Fruit fly (Drosophila melanogaster): Measurements from ENCODE around the gene CG6959.

CG6959 gene

DNA sequence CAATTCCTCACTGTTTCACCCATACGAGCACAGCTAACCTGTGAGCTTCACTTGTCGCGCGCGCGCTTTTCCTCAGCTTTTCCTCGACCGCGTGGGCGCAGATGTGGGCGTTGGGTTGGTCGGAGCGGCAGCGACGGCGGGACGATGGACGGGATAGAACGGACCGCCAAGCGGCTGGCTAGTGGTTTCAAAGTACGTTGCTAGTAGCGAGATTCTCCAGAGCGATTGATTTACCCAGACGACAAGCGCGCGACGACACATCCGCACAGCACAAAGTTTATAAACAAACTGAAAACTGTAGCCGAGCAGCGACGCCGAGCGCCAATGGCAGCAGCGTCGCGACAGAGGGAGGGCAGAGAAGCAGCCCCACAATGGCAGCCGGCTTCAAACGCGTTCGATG lies at the start of gene CG6959:
Gene CG6959 (minus strand): TSS at position 292 of the 400 bp plus-strand sequence.
- TF ChIP-seq noc (tag; optimal IDR thresholded peaks at IDR 0.05) = no peak

- TF ChIP-seq noc (tag; optimal IDR thresholded peaks at IDR 0.05) = no peak
Observed at dm6 chr3R:11902893-11903292, 33.6 kb upstream of the CG6959 start.

dm6 chr3R:11897282-11897681 lies 28.0 kb upstream of the CG6959 start, which contains the start of gene CG34307:
CG34307 (plus strand) TSS chr3R:11897582.
- no peak for TF ChIP-seq noc (tag; optimal IDR thresholded peaks at IDR 0.05)

- no peak for TF ChIP-seq noc (tag; optimal IDR thresholded peaks at IDR 0.05)
Observed at dm6 chr3R:11893197-11893596, 23.9 kb upstream of the CG6959 start, which contains the start of gene Dnali1. Dnali1 (minus strand) TSS chr3R:11893297.

- no peak for TF ChIP-seq noc (tag; optimal IDR thresholded peaks at IDR 0.05)
Observed at dm6 chr3R:11888038-11888567, 18.8 kb upstream of the CG6959 start.

DNA sequence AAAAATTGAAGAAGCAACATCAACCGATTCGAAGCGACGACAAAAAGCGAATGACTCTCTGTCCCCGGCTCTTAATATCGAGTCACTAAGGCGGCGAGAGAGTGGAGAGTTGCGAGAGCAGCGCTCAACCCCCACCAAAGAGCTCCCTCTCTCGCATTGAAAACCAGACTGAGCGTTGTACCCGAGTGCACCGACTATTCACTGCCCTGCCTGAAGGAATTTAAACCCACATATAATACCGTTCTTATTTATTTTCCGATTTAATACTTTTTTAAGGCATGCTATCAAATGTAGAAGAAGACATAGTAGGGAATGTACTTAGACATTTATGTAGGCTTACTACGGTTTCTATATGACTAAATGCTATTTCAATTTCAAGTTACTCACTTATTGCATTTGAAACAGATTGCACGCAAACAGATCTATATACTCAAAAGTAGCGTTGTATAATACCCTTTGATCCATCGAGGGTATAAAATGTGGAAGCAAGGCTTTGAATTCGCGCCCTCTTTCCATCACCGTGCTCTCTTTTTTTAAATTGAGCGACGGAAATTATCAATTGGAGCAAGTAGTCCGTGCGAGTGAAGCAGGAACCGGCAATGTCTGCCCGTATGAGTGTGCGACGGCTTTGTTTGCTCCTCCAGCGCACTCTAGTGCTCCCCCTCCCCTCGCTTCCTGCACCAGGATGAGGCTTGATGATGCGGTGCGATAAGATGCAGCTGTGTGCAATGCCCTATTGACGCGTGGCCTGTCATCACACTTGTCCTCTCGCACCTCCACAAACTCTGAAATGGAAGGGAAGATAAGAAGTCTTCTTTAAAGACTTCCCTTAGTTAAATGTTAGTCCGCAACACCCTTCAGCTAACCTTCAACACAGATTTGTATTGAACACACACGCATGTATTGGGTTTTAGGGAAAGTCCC lies 18.1 kb upstream of the CG6959 start, which contains the start of gene mthl5:
Gene mthl5 (minus strand): TSS at position 55 of the 924 bp plus-strand sequence.
- TF ChIP-seq noc (tag; optimal IDR thresholded peaks at IDR 0.05) = peak; percentile 56

dm6 chr3R:11883129-11883528 lies 13.9 kb upstream of the CG6959 start:
- no peak for TF ChIP-seq noc (tag; optimal IDR thresholded peaks at IDR 0.05)

- TF ChIP-seq noc (tag; optimal IDR thresholded peaks at IDR 0.05) = no peak
Observed at dm6 chr3R:11882506-11882953, 13.3 kb upstream of the CG6959 start, which contains the start of the genes CG6962 and CG31368. CG6962 (minus strand) TSS chr3R:11882534. CG31368 (plus strand) TSS chr3R:11882790.

DNA sequence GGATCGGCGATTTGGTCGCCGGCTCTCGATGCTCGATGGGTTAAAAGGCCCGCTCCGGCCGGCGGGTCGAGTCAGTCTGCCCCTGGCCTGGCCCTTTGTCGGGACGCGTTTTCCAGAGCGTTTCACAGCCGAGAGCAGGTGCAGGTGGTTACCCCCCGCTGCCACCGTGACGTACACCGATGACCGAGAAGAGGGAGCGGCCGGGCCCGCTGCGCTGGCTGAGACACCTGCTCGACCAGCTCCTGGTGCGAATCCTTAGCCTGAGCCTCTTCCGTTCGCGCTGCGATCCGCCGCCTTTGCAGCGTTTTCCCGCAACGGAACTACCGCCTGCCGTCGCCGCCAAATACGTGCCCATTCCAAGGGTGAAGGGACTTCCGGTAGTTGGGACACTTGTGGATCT lies 7.9 kb upstream of the CG6959 start, which contains the start of gene sad:
Gene sad (plus strand): TSS at position 74 of the 400 bp plus-strand sequence.
- TF ChIP-seq noc (tag; optimal IDR thresholded peaks at IDR 0.05) = no peak

- TF ChIP-seq noc (tag; optimal IDR thresholded peaks at IDR 0.05) = no peak
Observed at dm6 chr3R:11876750-11877149, 7.5 kb upstream of the CG6959 start.

DNA sequence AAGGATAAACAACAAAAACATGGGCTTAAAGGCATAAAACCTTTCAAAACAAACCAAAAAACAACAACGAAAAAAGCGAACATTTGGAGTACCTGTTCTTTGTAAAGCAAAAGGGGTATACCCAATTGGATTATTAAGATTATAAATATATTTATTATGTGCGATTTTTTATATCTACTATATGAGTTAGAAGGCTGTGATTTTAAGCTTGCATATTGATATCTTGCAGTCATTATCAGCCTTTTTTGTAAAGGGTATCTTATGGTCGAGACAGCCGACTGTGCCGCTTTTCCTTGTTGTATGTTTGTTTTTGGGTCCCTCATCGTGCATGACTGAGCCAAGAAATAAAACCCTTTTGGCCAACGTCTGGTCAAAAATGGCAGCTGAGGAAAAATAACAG lies 3.4 kb upstream of the CG6959 start:
- TF ChIP-seq noc (tag; optimal IDR thresholded peaks at IDR 0.05) = no peak

DNA sequence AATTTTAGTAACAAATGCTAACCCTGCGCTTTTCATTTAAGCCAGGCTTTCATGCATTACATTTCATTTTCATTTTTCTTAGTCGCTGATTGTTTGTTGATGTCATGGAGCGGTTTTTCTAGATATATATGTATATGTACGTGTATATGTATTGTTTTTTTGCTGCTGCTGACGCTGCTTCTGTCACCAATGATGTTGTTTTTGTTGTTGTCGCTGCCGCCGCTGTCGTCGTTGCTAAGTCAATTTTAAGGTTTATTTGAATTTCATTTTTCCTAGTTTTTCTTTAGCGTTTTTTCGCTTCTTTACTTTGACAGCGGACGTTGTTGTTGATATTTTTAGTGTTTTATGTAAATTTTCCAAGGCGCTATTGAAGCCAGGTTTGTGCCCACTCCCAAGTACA lies 875 bp upstream of the CG6959 start:
- no peak for TF ChIP-seq noc (tag; optimal IDR thresholded peaks at IDR 0.05)

dm6 chr3R:11869675-11870074 lies 415 bp upstream of the CG6959 start:
- TF ChIP-seq noc (tag; optimal IDR thresholded peaks at IDR 0.05) = no peak

- no peak for TF ChIP-seq noc (tag; optimal IDR thresholded peaks at IDR 0.05)
Observed at dm6 chr3R:11868562-11868961, 698 bp downstream of the CG6959 start.

DNA sequence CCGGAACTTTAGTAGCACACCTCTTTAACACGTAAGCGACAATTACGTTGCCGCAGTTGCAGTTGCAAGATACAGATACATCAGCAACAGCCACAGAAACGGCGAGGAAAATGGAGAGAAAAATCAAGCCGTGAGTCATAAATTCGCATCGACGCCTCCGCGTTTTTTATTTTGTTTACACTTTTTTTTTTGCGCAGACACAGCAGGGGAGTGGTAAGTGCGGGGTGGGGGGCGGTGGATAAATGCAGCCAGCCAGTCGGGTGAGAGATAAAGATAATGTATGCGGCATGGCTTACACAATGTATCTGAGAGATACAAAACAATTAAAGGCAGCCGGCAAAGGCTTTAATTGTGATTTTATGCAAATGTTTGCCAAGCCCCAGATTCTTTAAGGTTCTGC lies 4.1 kb downstream of the CG6959 start:
- TF ChIP-seq noc (tag; optimal IDR thresholded peaks at IDR 0.05) = no peak

DNA sequence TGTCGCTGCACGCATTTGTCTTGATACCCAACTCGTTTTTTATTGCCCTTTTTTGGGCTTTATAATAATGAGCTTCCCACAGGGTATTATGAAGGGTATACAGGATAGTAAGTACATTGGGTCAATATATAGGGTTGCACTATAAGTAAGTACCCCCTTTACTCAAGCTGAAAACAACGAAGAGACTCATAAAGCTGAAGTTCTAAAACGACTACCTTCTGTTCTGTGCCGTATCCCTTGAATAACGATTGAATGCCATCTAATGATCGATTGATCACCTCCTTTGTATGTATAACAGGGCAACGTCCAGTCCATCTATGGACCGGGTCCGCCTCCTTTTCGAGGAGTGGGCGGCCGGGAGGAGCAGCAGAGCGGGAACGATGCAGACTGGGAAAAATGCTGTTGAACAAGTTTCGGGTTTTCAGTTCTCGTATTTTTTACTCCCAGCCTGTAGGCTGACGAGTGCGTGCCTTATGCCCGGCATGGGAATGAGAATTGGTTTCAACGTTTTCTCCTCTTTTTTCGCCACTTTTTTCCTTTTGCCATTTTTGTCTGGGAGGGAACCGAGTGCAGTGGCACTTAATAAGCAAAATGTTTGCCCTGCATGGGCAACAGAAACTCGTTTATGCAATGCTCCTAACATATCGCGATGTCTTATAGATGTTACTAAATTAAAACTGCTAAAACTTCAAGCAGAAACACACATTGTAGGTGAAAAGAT lies 9.6 kb downstream of the CG6959 start:
- TF ChIP-seq noc (tag; optimal IDR thresholded peaks at IDR 0.05) = no peak

Measured in whole organism, larva.